Fruit fly (Drosophila melanogaster): ENCODE data around the gene mys.
A peak's percentile ranks its signal among the peaks of the same experiment; 100 is the strongest.

The mys gene

dm6 chrX:8091017-8091620 is 29.7 kb downstream of the mys start (continued):
- TF ChIP-seq lola (GFP tag; optimal IDR thresholded peaks at IDR 0.05): peak in 2 of 3 experiments; percentile 17 to 87
- TF ChIP-seq CG9437 (GFP tag; optimal IDR thresholded peaks at IDR 0.05): peak; percentile 88
- TF ChIP-seq caup (GFP tag; optimal IDR thresholded peaks at IDR 0.05; ENCODE audit: severe bottlenecking): peak; percentile 97
- TF ChIP-seq CG15479 (GFP tag; optimal IDR thresholded peaks at IDR 0.05): no peak
- TF ChIP-seq HmgZ (tag; optimal IDR thresholded peaks at IDR 0.05): peak; percentile 96
- no peak for TF ChIP-seq usp (GFP tag; optimal IDR thresholded peaks at IDR 0.05)
- TF ChIP-seq chm (GFP tag; IDR thresholded peaks at IDR 0.05): peak; percentile 99
- TF ChIP-seq gem (tag; optimal IDR thresholded peaks at IDR 0.05): peak; percentile 98
- TF ChIP-seq CG12391 (tag; optimal IDR thresholded peaks at IDR 0.05): peak; percentile 97
- TF ChIP-seq phol (tag; optimal IDR thresholded peaks at IDR 0.05): peak; percentile 94
- peak; percentile 85 for TF ChIP-seq fu2 (GFP tag; optimal IDR thresholded peaks at IDR 0.05)
- peak; percentile 92 for TF ChIP-seq vfl (GFP tag; optimal IDR thresholded peaks at IDR 0.05)
- peak; percentile 65 for TF ChIP-seq NC2α (GFP tag; optimal IDR thresholded peaks at IDR 0.05)
- TF ChIP-seq crp (GFP tag; optimal IDR thresholded peaks at IDR 0.05): peak in 1 of 2 experiments; percentile 71
- peak; percentile 90 for TF ChIP-seq Adf1 (GFP tag; IDR thresholded peaks at IDR 0.05)
- peak; percentile 97 for TF ChIP-seq danr (GFP tag; IDR thresholded peaks at IDR 0.05)
- TF ChIP-seq org-1 (GFP tag; optimal IDR thresholded peaks at IDR 0.05): peak; percentile 94
- TF ChIP-seq cad (GFP tag; optimal IDR thresholded peaks at IDR 0.05): no peak
- TF ChIP-seq peb (GFP tag; IDR thresholded peaks at IDR 0.05): peak; percentile 96
- TF ChIP-seq sug (tag; optimal IDR thresholded peaks at IDR 0.05): peak; percentile 86
- peak; percentile 99 for TF ChIP-seq CG32532 (GFP tag; IDR thresholded peaks at IDR 0.05)
- TF ChIP-seq da (GFP tag; optimal IDR thresholded peaks at IDR 0.05): peak; percentile 58
- TF ChIP-seq CG7271 (tag; optimal IDR thresholded peaks at IDR 0.05): peak; percentile 71
- no peak for TF ChIP-seq Sry-β (GFP tag; optimal IDR thresholded peaks at IDR 0.05)
- TF ChIP-seq HHEX (GFP tag; optimal IDR thresholded peaks at IDR 0.05): peak; percentile 97
- TF ChIP-seq Camta (GFP tag; optimal IDR thresholded peaks at IDR 0.05): peak; percentile 90
- peak; percentile 94 for TF ChIP-seq slou (GFP tag; optimal IDR thresholded peaks at IDR 0.05)
- TF ChIP-seq CG1024 (GFP tag; IDR thresholded peaks at IDR 0.05): peak; percentile 96
- peak; percentile 96 for TF ChIP-seq CkIIα-i1 (GFP tag; IDR thresholded peaks at IDR 0.05)
- no peak for TF ChIP-seq HLH4C (GFP tag; IDR thresholded peaks at IDR 0.05; ENCODE audit: partially characterized antibody)
- TF ChIP-seq D (optimal IDR thresholded peaks at IDR 0.05): no peak
- peak; percentile 93 for TF ChIP-seq D (GFP tag; optimal IDR thresholded peaks at IDR 0.05)
- peak; percentile 67; the same call in 3 of the 4 replicates for TF ChIP-seq Dll (GFP tag; IDR thresholded peaks at IDR 0.05; ENCODE audit: partially characterized antibody)
- TF ChIP-seq gsb-n (tag; optimal IDR thresholded peaks at IDR 0.05): peak; percentile 95
- TF ChIP-seq TFAM (GFP tag; optimal IDR thresholded peaks at IDR 0.05): peak; percentile 67
- peak; percentile 97 for TF ChIP-seq CG32767 (GFP tag; IDR thresholded peaks at IDR 0.05)
- peak; percentile 94 for TF ChIP-seq salm (tag; optimal IDR thresholded peaks at IDR 0.05)
- TF ChIP-seq CG6683 (GFP tag; optimal IDR thresholded peaks at IDR 0.05): peak; percentile 94
- peak; percentile 88 to 90 for TF ChIP-seq chif (GFP tag; optimal IDR thresholded peaks at IDR 0.05)
- TF ChIP-seq tx (GFP tag; optimal IDR thresholded peaks at IDR 0.05): peak; percentile 83
- peak; percentile 75 for TF ChIP-seq crc (GFP tag; optimal IDR thresholded peaks at IDR 0.05)
- TF ChIP-seq CG1602 (GFP tag; optimal IDR thresholded peaks at IDR 0.05): peak; percentile 94
- TF ChIP-seq CG8359 (GFP tag; optimal IDR thresholded peaks at IDR 0.05; ENCODE audit: borderline replicate concordance): peak; percentile 89
- TF ChIP-seq PHDP (tag; optimal IDR thresholded peaks at IDR 0.05): peak; percentile 97
- peak; percentile 93 for TF ChIP-seq CG5245 (GFP tag; optimal IDR thresholded peaks at IDR 0.05)
- peak; percentile 80 for TF ChIP-seq Jarid2 (GFP tag; optimal IDR thresholded peaks at IDR 0.05)
- TF ChIP-seq Xbp1 (GFP tag; optimal IDR thresholded peaks at IDR 0.05): peak; percentile 97
- peak; percentile 99 for TF ChIP-seq H2.0 (GFP tag; IDR thresholded peaks at IDR 0.05)
- TF ChIP-seq ato (GFP tag; IDR thresholded peaks at IDR 0.05; ENCODE audit: partially characterized antibody): no peak; the same call in 1 of the 2 replicates
